Worm (Caenorhabditis elegans) whole organism, L4 larva: Measurements from ENCODE around the gene irld-34.

Experiments used
- ama-1 ChIP-seq: fragments of 150-350 bp; optimal IDR thresholded peaks from 2 replicates; lab custom pipeline; 2014; ENCODE audit warnings: inconsistent platforms, mixed read lengths
- egl-27 ChIP-seq: sonication (generic microtip); optimal IDR thresholded peaks from 3 replicates; lab custom pipeline; 2017; ENCODE audit warnings: missing biosample characterization, missing genetic modification reagents, missing genetic modification characterization
- lsy-2 ChIP-seq, 2 experiments: fragments of 150-350 bp in 1 of 2; sonication (generic microtip) in 1 of 2; optimal IDR thresholded peaks; 2 replicates each; lab custom pipeline; 2014 to 2017; ENCODE audit warnings: missing biosample characterization in 2 of 2, missing genetic modification characterization in 2 of 2
- nhr-11 ChIP-seq: fragments of 150-350 bp; optimal IDR thresholded peaks from 2 replicates; lab custom pipeline; 2014; ENCODE audit warnings: missing biosample characterization, missing genetic modification characterization
- zfp-2 ChIP-seq: sonication (generic microtip); optimal IDR thresholded peaks from 2 replicates; lab custom pipeline; 2016; ENCODE audit warnings: mild to moderate bottlenecking, missing genetic modification characterization, missing compliant biosample characterization

DNA sequence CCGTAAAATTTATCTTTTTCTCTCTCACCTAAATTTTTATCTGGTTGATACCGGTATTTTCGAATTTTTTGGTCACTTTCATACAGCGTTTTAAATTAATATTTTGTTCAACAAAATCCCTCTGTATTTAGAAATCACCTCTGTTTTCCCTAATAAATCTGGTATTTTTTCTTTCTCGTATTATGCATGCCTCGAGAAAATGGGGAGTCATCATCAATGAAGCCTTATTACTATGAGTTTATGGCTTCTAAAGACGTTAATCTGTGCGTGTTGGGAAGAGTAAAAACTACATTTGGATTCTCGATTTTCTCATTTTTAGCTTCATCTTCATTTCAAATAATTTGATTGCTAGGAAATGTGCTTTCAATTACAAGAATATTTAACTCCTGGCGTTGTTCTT lies 30.9 kb downstream of the irld-34 start, which contains the start of gene ZC84.7:
- TF ChIP-seq nhr-11 (tag; lab: Kevin White, UChicago), result no peak
- TF ChIP-seq zfp-2 (tag; lab: Kevin White, UChicago), result no peak
- no peak for TF ChIP-seq ama-1 (lab: Kevin White, UChicago)
- no peak for TF ChIP-seq egl-27 (tag; lab: Kevin White, UChicago)
- TF ChIP-seq lsy-2 (tag; optimal IDR thresholded peaks at IDR 0.05; lab: Kevin White, UChicago), result no peak
